Fruit fly (Drosophila melanogaster) whole organism, embryonic: Measurements from ENCODE around the gene slmo.
A peak's percentile ranks its signal among the peaks of the same experiment; 100 is the strongest.

Experiments used
- Abd-B ChIP-seq: fragments of 200-800 bp; sonication (Bioruptor generic); optimal IDR thresholded peaks from 2 replicates; lab custom pipeline; 2018; ENCODE audit warnings: missing biosample characterization, mild to moderate bottlenecking, missing genetic modification characterization, moderate library complexity
- Bteb2 ChIP-seq: fragments of 200-800 bp; sonication (Bioruptor generic); optimal IDR thresholded peaks from 2 replicates; lab custom pipeline; 2016; ENCODE audit warnings: missing biosample characterization, missing genetic modification characterization
- CG10267 ChIP-seq: fragments of 200-800 bp; sonication (Bioruptor generic); optimal IDR thresholded peaks from 2 replicates; lab custom pipeline; 2018; ENCODE audit warnings: missing biosample characterization, mild to moderate bottlenecking, missing genetic modification characterization, moderate library complexity
- CG10654 ChIP-seq: fragments of 200-800 bp; sonication (Bioruptor generic); optimal IDR thresholded peaks from 2 replicates; lab custom pipeline; 2016; ENCODE audit warnings: missing biosample characterization, missing genetic modification characterization
- CG11504 ChIP-seq: fragments of 200-800 bp; sonication (Bioruptor generic); optimal IDR thresholded peaks from 3 replicates; lab custom pipeline; 2019; ENCODE audit warnings: missing biosample characterization, mild to moderate bottlenecking, missing genetic modification characterization, moderate library complexity
- CG13424 ChIP-seq: fragments of 200-800 bp; sonication (Bioruptor generic); optimal IDR thresholded peaks from 2 replicates; lab custom pipeline; 2019; ENCODE audit warnings: missing biosample characterization, mild to moderate bottlenecking, missing genetic modification characterization, moderate library complexity
- CG13624 ChIP-seq: fragments of 200-800 bp; sonication (Bioruptor generic); optimal IDR thresholded peaks from 2 replicates; lab custom pipeline; 2016; ENCODE audit warnings: missing biosample characterization, missing genetic modification characterization
- CG15269 ChIP-seq: fragments of 200-800 bp; sonication (Bioruptor generic); optimal IDR thresholded peaks from 2 replicates; lab custom pipeline; 2018; ENCODE audit warnings: missing biosample characterization, mild to moderate bottlenecking, missing genetic modification characterization, moderate library complexity
- CG15514 ChIP-seq: fragments of 200-800 bp; sonication (Bioruptor generic); optimal IDR thresholded peaks from 3 replicates; lab custom pipeline; 2017; ENCODE audit warnings: missing biosample characterization, missing genetic modification characterization, mild to moderate bottlenecking, moderate library complexity, missing genetic modification reagents
- CG1603 ChIP-seq: fragments of 200-800 bp; sonication (Bioruptor generic); optimal IDR thresholded peaks from 2 replicates; lab custom pipeline; 2019; ENCODE audit warnings: missing biosample characterization, mild to moderate bottlenecking, missing genetic modification characterization, moderate library complexity
- CG17912 ChIP-seq: fragments of 200-800 bp; sonication (Bioruptor generic); optimal IDR thresholded peaks from 2 replicates; lab custom pipeline; 2018; ENCODE audit warnings: missing biosample characterization, mild to moderate bottlenecking, missing genetic modification characterization
- CG1832 ChIP-seq: fragments of 200-800 bp; sonication (Bioruptor generic); optimal IDR thresholded peaks from 2 replicates; lab custom pipeline; 2017; ENCODE audit warnings: missing biosample characterization, mild to moderate bottlenecking, missing genetic modification characterization, inconsistent platforms
- CG32532 ChIP-seq: fragments of 200-800 bp; sonication (Bioruptor generic); IDR thresholded peaks from 2 replicates; pipeline ENCODE4 v1.3.6; 2022; ENCODE audit warnings: missing biosample characterization, missing genetic modification characterization
- CG3847 ChIP-seq: fragments of 200-800 bp; sonication (Bioruptor generic); IDR thresholded peaks from 2 replicates; pipeline ENCODE4 v1.3.6; 2022; ENCODE audit warnings: missing biosample characterization, missing genetic modification characterization
- CG4617 ChIP-seq: fragments of 200-800 bp; sonication (Bioruptor generic); optimal IDR thresholded peaks from 3 replicates; lab custom pipeline; 2016; ENCODE audit warnings: missing biosample characterization, missing genetic modification characterization, borderline replicate concordance
- CG6654 ChIP-seq: fragments of 200-800 bp; sonication (Bioruptor generic); optimal IDR thresholded peaks from 2 replicates; lab custom pipeline; 2017; ENCODE audit warnings: missing biosample characterization, mild to moderate bottlenecking, missing genetic modification characterization
- CG6683 ChIP-seq: fragments of 200-800 bp; sonication (Bioruptor generic); optimal IDR thresholded peaks from 2 replicates; lab custom pipeline; 2017; ENCODE audit warnings: missing biosample characterization, mild to moderate bottlenecking, missing genetic modification characterization, missing genetic modification reagents
- CG8359 ChIP-seq: fragments of 200-800 bp; sonication (Bioruptor generic); optimal IDR thresholded peaks from 2 replicates; lab custom pipeline; 2017; ENCODE audit warnings: missing biosample characterization, mild to moderate bottlenecking, missing genetic modification characterization, borderline replicate concordance
- CG8765 ChIP-seq: fragments of 200-800 bp; sonication (Bioruptor generic); IDR thresholded peaks from 2 replicates; pipeline ENCODE4 v1.3.6; 2022; ENCODE audit warnings: missing biosample characterization, missing genetic modification characterization
- CG8944 ChIP-seq: fragments of 200-800 bp; sonication (Bioruptor generic); optimal IDR thresholded peaks from 3 replicates; lab custom pipeline; 2016; ENCODE audit warnings: missing biosample characterization, missing genetic modification characterization
- CG9437 ChIP-seq: fragments of 200-800 bp; sonication (Bioruptor generic); optimal IDR thresholded peaks from 2 replicates; lab custom pipeline; 2018; ENCODE audit warnings: missing biosample characterization, mild to moderate bottlenecking, missing genetic modification characterization
- Dll ChIP-seq: fragments of 200-800 bp; sonication (Bioruptor generic); IDR thresholded peaks from 4 replicates; pipeline ENCODE4 v1.3.6; 2022; ENCODE audit warnings: missing biosample characterization, missing genetic modification characterization; ENCODE audit not compliant: partially characterized antibody
- Dp ChIP-seq: fragments of 200-800 bp; sonication (Bioruptor generic); optimal IDR thresholded peaks from 2 replicates; lab custom pipeline; 2018; ENCODE audit warnings: missing biosample characterization, mild to moderate bottlenecking, missing genetic modification characterization, moderate library complexity
- Hand ChIP-seq: fragments of 200-800 bp; sonication (Bioruptor generic); optimal IDR thresholded peaks from 2 replicates; lab custom pipeline; 2017; ENCODE audit warnings: mild to moderate bottlenecking, missing biosample characterization, missing genetic modification reagents, missing genetic modification characterization
- Lhr ChIP-seq: fragments of 200-800 bp; sonication (Bioruptor generic); optimal IDR thresholded peaks from 3 replicates; lab custom pipeline; 2017; ENCODE audit warnings: mild to moderate bottlenecking, missing biosample characterization, missing genetic modification reagents, missing genetic modification characterization
- PHDP ChIP-seq: fragments of 200-800 bp; sonication (Bioruptor generic); optimal IDR thresholded peaks from 3 replicates; lab custom pipeline; 2018; ENCODE audit warnings: missing biosample characterization, mild to moderate bottlenecking, missing genetic modification characterization, moderate library complexity
- Pdp1 ChIP-seq, 2 experiments: fragments of 200-800 bp; sonication (Bioruptor generic); optimal IDR thresholded peaks; 3 replicates each; lab custom pipeline; 2016; ENCODE audit warnings: missing biosample characterization in 2 of 2, missing genetic modification characterization in 2 of 2, mild to moderate bottlenecking in 1 of 2, moderate library complexity in 1 of 2
- Sry-δ ChIP-seq: fragments of 200-800 bp; sonication (Bioruptor generic); optimal IDR thresholded peaks from 2 replicates; lab custom pipeline; 2016; ENCODE audit warnings: missing biosample characterization, missing genetic modification characterization
- Stat92E ChIP-seq, 3 experiments: fragments of >200 bp in 2 of 3; fragments of 200-800 bp in 1 of 3; sonication (Bioruptor generic) in 1 of 3; optimal IDR thresholded peaks; 2 replicates each; lab custom pipeline; 2017 to 2019; ENCODE audit warnings: missing biosample characterization in 3 of 3, missing genetic modification characterization in 3 of 3, mild to moderate bottlenecking in 1 of 3, moderate library complexity in 1 of 3
- YL-1 ChIP-seq: fragments of 200-800 bp; sonication (Bioruptor generic); optimal IDR thresholded peaks from 3 replicates; lab custom pipeline; 2017; ENCODE audit warnings: missing biosample characterization, mild to moderate bottlenecking, missing genetic modification characterization
- al ChIP-seq: fragments of 200-800 bp; sonication (Bioruptor generic); IDR thresholded peaks from 2 replicates; pipeline ENCODE4 v1.3.6; 2022; ENCODE audit warnings: missing biosample characterization, missing genetic modification characterization
- az2 ChIP-seq: fragments of 200-800 bp; sonication (Bioruptor generic); optimal IDR thresholded peaks from 3 replicates; lab custom pipeline; 2016; ENCODE audit warnings: missing biosample characterization, missing genetic modification characterization
- ci ChIP-seq: fragments of 200-800 bp; sonication (Bioruptor generic); IDR thresholded peaks from 3 replicates; pipeline ENCODE4 v1.3.6; 2022; ENCODE audit warnings: missing biosample characterization, missing genetic modification characterization
- dm ChIP-seq: fragments of 200-800 bp; sonication (Bioruptor generic); optimal IDR thresholded peaks from 3 replicates; lab custom pipeline; 2016; ENCODE audit warnings: missing biosample characterization, missing genetic modification characterization
- dmrt11E ChIP-seq: fragments of 200-800 bp; sonication (Bioruptor generic); optimal IDR thresholded peaks from 3 replicates; lab custom pipeline; 2018; ENCODE audit warnings: missing biosample characterization, mild to moderate bottlenecking, missing genetic modification characterization, moderate library complexity
- fd64A ChIP-seq: fragments of 200-800 bp; sonication (Bioruptor generic); optimal IDR thresholded peaks from 3 replicates; lab custom pipeline; 2018; ENCODE audit warnings: missing biosample characterization, mild to moderate bottlenecking, missing genetic modification characterization
- gfzf ChIP-seq: fragments of 200-800 bp; sonication (Bioruptor generic); optimal IDR thresholded peaks from 2 replicates; lab custom pipeline; 2016; ENCODE audit warnings: missing biosample characterization, mild to moderate bottlenecking, missing genetic modification characterization, moderate library complexity
- pita ChIP-seq: fragments of 200-800 bp; sonication (Bioruptor generic); optimal IDR thresholded peaks from 2 replicates; lab custom pipeline; 2017; ENCODE audit warnings: missing biosample characterization, mild to moderate bottlenecking, missing genetic modification characterization
- pros ChIP-seq: fragments of 200-800 bp; sonication (Bioruptor generic); optimal IDR thresholded peaks from 3 replicates; lab custom pipeline; 2019; ENCODE audit warnings: missing biosample characterization, mild to moderate bottlenecking, missing genetic modification characterization, moderate library complexity
- pzg ChIP-seq: fragments of 200-800 bp; sonication (Bioruptor generic); optimal IDR thresholded peaks from 3 replicates; lab custom pipeline; 2018; ENCODE audit warnings: missing biosample characterization, mild to moderate bottlenecking, missing genetic modification characterization, moderate library complexity
- slou ChIP-seq: fragments of 200-800 bp; sonication (Bioruptor generic); optimal IDR thresholded peaks from 3 replicates; lab custom pipeline; 2016; ENCODE audit warnings: missing biosample characterization, missing genetic modification characterization
- sr ChIP-seq: fragments of 200-800 bp; sonication (Bioruptor generic); IDR thresholded peaks from 3 replicates; pipeline ENCODE4 v1.3.6; 2022; ENCODE audit warnings: missing biosample characterization, missing genetic modification characterization
- tio ChIP-seq: fragments of 200-800 bp; sonication (Bioruptor generic); optimal IDR thresholded peaks from 2 replicates; lab custom pipeline; 2017; ENCODE audit warnings: missing biosample characterization, missing genetic modification characterization, inconsistent platforms
- tll ChIP-seq, 2 experiments: fragments of 200-800 bp in 1 of 2; fragments of >200 bp in 1 of 2; sonication (Bioruptor generic) in 1 of 2; optimal IDR thresholded peaks; 2 replicates each; lab custom pipeline; 2017 to 2019; ENCODE audit warnings: missing biosample characterization in 2 of 2, missing genetic modification characterization in 2 of 2, mild to moderate bottlenecking in 1 of 2, moderate library complexity in 1 of 2
- ttk ChIP-seq: fragments of 200-800 bp; sonication (Bioruptor generic); IDR thresholded peaks from 2 replicates; pipeline ENCODE4 v2.1.2; 2022; ENCODE audit warnings: missing biosample characterization, missing genetic modification characterization
- unpg ChIP-seq: fragments of 200-800 bp; sonication (Bioruptor generic); optimal IDR thresholded peaks from 3 replicates; lab custom pipeline; 2018; ENCODE audit warnings: missing biosample characterization, mild to moderate bottlenecking, missing genetic modification characterization, moderate library complexity
- zen ChIP-seq: fragments of 200-800 bp; sonication (Bioruptor generic); optimal IDR thresholded peaks from 3 replicates; lab custom pipeline; 2018; ENCODE audit warnings: missing biosample characterization, mild to moderate bottlenecking, missing genetic modification characterization, moderate library complexity
- zf30C ChIP-seq: fragments of 200-800 bp; sonication (Bioruptor generic); optimal IDR thresholded peaks from 3 replicates; lab custom pipeline; 2018; ENCODE audit warnings: missing biosample characterization, mild to moderate bottlenecking, missing genetic modification characterization

The slmo gene

dm6 chr2L:6024345-6024907 is 24.1 kb downstream of the slmo start, which contains the start of gene CG9107 (continued):
- TF ChIP-seq ttk (no peak), tll (GFP tag; optimal IDR thresholded peaks at IDR 0.05; lab: Kevin White, UChicago) (no peak), Lhr (GFP tag; lab: Kevin White, UChicago) (peak; percentile 25), pzg (peak; percentile 92), CG15514 (GFP tag; lab: Kevin White, UChicago) (peak; percentile 39), CG10267 (tag; lab: Kevin White, UChicago) (peak; percentile 34), CG15269 (tag; lab: Kevin White, UChicago) (no peak), CG8944 (GFP tag; lab: Kevin White, UChicago) (no peak), CG11504 (peak; percentile 0), CG17912 (no peak), CG8765 (no peak), pita (peak; percentile 28), fd64A (GFP tag; lab: Kevin White, UChicago) (no peak), ci (peak; percentile 42; the same call in 1 of the 3 replicates), Sry-δ (peak; percentile 18), YL-1 (GFP tag; lab: Kevin White, UChicago) (peak; percentile 25), CG9437 (GFP tag; lab: Kevin White, UChicago) (peak; percentile 90), CG13624 (GFP tag; lab: Kevin White, UChicago) (no peak), Dll (GFP tag; lab: Robert Waterston, UW) (peak; percentile 37; the same call in 1 of the 4 replicates), az2 (GFP tag; lab: Kevin White, UChicago) (no peak), PHDP (tag; lab: Kevin White, UChicago) (no peak), Abd-B (GFP tag; lab: Kevin White, UChicago) (no peak), Bteb2 (GFP tag; lab: Kevin White, UChicago) (no peak), al (GFP tag; lab: Robert Waterston, UW) (no peak), CG10654 (GFP tag; lab: Kevin White, UChicago) (no peak), Stat92E (GFP tag; optimal IDR thresholded peaks at IDR 0.05; lab: Kevin White, UChicago) (no peak), CG8359 (GFP tag; lab: Kevin White, UChicago) (no peak), zf30C (GFP tag; lab: Kevin White, UChicago) (no peak), CG13424 (tag; lab: Kevin White, UChicago) (no peak), dmrt11E (tag; lab: Kevin White, UChicago) (no peak), CG6654 (GFP tag; lab: Kevin White, UChicago) (no peak), sr (no peak), gfzf (peak; percentile 86), Hand (GFP tag; lab: Kevin White, UChicago) (no peak), unpg (GFP tag; lab: Kevin White, UChicago) (no peak), tio (GFP tag; lab: Kevin White, UChicago) (no peak), CG4617 (GFP tag; lab: Kevin White, UChicago) (peak; percentile 47), zen (peak; percentile 22), pros (no peak), dm (GFP tag; lab: Kevin White, UChicago) (peak; percentile 92), CG3847 (GFP tag; lab: Robert Waterston, UW) (peak; percentile 24; the same call in 1 of the 2 replicates), CG6683 (no peak), CG1603 (tag; lab: Kevin White, UChicago) (peak; percentile 71), CG1832 (no peak), CG32532 (no peak), Pdp1 (GFP tag; optimal IDR thresholded peaks at IDR 0.05; lab: Kevin White, UChicago) (peak in 1 of 2 experiments; percentile 34), slou (GFP tag; lab: Kevin White, UChicago) (no peak), Dp (GFP tag; lab: Kevin White, UChicago) (peak; percentile 92)
